Worm (Caenorhabditis elegans) whole organism, young adult: ENCODE data around the gene tsp-20.

Experiments
- F10E7.11 ChIP-seq: sonication (generic microtip); optimal IDR thresholded peaks from 2 replicates; lab custom pipeline; 2017; ENCODE audit warnings: mild to moderate bottlenecking, missing genetic modification characterization, moderate library complexity, missing compliant biosample characterization
- Y53F4B.3 ChIP-seq: fragments of 200-800 bp; sonication (Bioruptor generic); IDR thresholded peaks from 2 replicates; pipeline ENCODE4 v1.3.6; 2022; ENCODE audit warnings: missing genetic modification reagents, missing genetic modification characterization, missing compliant biosample characterization
- aptf-2 ChIP-seq: fragments of 200-800 bp; sonication (Bioruptor generic); conservative IDR thresholded peaks from 2 replicates; pipeline ENCODE4 v1.3.6; 2022; ENCODE audit warnings: missing genetic modification reagents, missing genetic modification characterization, missing compliant biosample characterization
- atf-7 ChIP-seq: sonication (generic microtip); optimal IDR thresholded peaks from 2 replicates; lab custom pipeline; 2017; ENCODE audit warnings: mild to moderate bottlenecking, missing genetic modification characterization, missing compliant biosample characterization
- lsl-1 ChIP-seq: fragments of 200-800 bp; sonication (Bioruptor generic); optimal IDR thresholded peaks from 2 replicates; lab custom pipeline; 2018; ENCODE audit warnings: mild to moderate bottlenecking, missing genetic modification characterization, moderate library complexity, missing compliant biosample characterization
- mel-28 ChIP-seq: sonication (generic microtip); optimal IDR thresholded peaks from 2 replicates; lab custom pipeline; 2016; ENCODE audit warnings: borderline replicate concordance, mild to moderate bottlenecking, missing genetic modification characterization, missing compliant biosample characterization

The tsp-20 gene

DNA sequence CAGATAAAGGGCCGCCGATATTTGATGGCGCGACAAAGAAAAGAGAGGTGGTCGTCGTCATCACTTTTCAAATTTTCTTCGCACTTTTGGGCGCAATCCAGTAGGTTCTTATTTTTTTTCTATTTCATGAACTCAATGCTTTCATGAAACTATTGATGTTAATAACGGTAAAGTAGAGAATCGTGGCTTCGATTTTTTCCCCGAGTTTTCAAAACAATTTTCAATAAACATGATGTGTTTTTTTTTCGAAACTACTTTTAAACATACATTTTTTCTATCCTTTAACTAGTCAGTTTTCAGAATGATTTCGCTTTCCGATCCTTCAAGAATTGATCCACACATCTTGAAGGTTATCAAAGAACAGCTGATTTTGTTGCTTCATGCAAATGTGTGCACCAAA, 48.0 kb downstream of the tsp-20 start, which contains the start of gene C49F5.5 (continued):
- TF ChIP-seq lsl-1 (GFP tag; lab: Kevin White, UChicago) (no peak), mel-28 (tag; lab: Kevin White, UChicago) (no peak), atf-7 (tag; lab: Kevin White, UChicago) (no peak)

DNA sequence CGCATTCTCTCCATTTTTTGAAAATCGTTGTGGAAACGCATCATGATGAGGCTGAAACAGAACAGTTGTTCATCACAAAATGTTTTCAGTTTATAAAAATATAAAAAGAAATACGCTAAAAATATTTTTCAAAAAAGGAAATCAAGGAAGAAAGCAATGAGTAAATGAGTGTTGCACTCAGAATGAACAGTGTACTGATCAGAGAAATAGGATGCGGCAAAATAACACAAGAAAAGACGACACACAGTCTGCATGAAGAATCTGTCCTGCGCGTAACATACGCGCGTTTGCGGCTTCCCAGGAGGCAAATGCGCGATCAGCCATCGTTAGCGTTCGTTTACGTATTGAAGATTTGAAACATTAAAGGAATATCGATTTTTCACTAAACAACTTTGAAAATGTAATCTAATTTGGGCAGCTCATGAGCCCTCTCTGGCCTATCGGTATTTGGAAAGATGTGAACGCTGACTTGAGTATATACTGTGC, 50.2 kb downstream of the tsp-20 start, which contains the start of gene C49F5.3:
Gene C49F5.3, minus strand, starts transcription at position 51 of the 486 bp plus-strand sequence.
- TF ChIP-seq F10E7.11 (tag; lab: Kevin White, UChicago) (no peak), aptf-2 (GFP tag; lab: Robert Waterston, UW) (peak; percentile 97)

- TF ChIP-seq Y53F4B.3 (GFP tag; lab: Robert Waterston, UW), result no peak
- TF ChIP-seq, all 124 proteins: peak for 0
These were observed 51.8 kb downstream of the tsp-20 start, which contains the start of gene nhr-167 for ce11 chrX:11982065-11982464. Gene nhr-167 (minus strand): TSS chrX:11982085.
